Worm (Caenorhabditis elegans): ENCODE data around the gene pitr-3.
A peak's percentile ranks its signal among the peaks of the same experiment; 100 is the strongest.

- TF ChIP-seq lin-13 (GFP tag; optimal IDR thresholded peaks at IDR 0.05) (no peak), skn-1 (tag; optimal IDR thresholded peaks at IDR 0.05) (no peak), fos-1 (tag; optimal IDR thresholded peaks at IDR 0.05) (peak; percentile 3), snpc-4 (tag; optimal IDR thresholded peaks at IDR 0.05) (no peak), zag-1 (tag; optimal IDR thresholded peaks at IDR 0.05) (no peak), ceh-82 (tag; optimal IDR thresholded peaks at IDR 0.05) (no peak)
Measured at ce11 chrV:9165073-9165699, 24.0 kb upstream of the pitr-3 start, which contains the start of gene col-10.

All from whole organism, L2 larva.